Fruit fly (Drosophila melanogaster): ENCODE data around the gene CG17562.

- no peak for TF ChIP-seq CG8478 (optimal IDR thresholded peaks at IDR 0.05)
- TF ChIP-seq CTCF (optimal IDR thresholded peaks at IDR 0.05), result no peak
These were observed 15.5 kb downstream of the CG17562 start for dm6 chr3R:16630564-16630963.
